Fruit fly (Drosophila melanogaster): Measurements from ENCODE around the gene Dpck.

The Dpck gene

dm6 chr3R:7091904-7092303 lies 9.9 kb downstream of the Dpck start (continued):
- TF ChIP-seq Antp (GFP tag; optimal IDR thresholded peaks at IDR 0.05) = no peak
- TF ChIP-seq trh (GFP tag; optimal IDR thresholded peaks at IDR 0.05) = no peak
- peak; percentile 70; the same call in 2 of the 3 replicates for TF ChIP-seq hb (GFP tag; IDR thresholded peaks at IDR 0.05; ENCODE audit: partially characterized antibody)
- TF ChIP-seq CG13287 (GFP tag; IDR thresholded peaks at IDR 0.05; ENCODE audit: partially characterized antibody) = peak; percentile 80
- no peak for TF ChIP-seq dan (GFP tag; IDR thresholded peaks at IDR 0.05)
- TF ChIP-seq Dip2 (GFP tag; IDR thresholded peaks at IDR 0.05) = no peak
- TF ChIP-seq dmrt99B (tag; optimal IDR thresholded peaks at IDR 0.05) = no peak
- TF ChIP-seq chm (GFP tag; IDR thresholded peaks at IDR 0.05) = peak; percentile 11; the same call in 1 of the 2 replicates

DNA sequence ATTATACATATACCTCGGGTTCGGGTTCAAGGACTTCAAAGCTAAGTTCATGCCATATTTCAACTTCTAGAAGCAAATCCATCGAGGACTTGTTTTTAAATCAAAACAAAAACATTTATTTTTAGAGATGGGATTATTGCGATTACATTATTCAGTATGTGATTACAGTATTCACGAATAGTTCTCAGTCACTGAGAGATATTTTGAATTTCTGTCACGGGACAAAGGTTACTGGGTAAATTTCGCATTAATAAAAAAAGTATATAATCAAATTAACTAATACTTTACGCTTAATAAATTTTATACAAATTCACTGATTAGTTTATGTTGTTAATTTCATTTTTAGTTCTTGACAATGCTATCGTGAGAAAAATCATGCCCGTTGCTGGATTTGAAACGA lies 11.6 kb downstream of the Dpck start:
- TF ChIP-seq hkb (optimal IDR thresholded peaks at IDR 0.05) (no peak), hkb (GFP tag; IDR thresholded peaks at IDR 0.05) (0 out of 2 replicates have a peak, but pooled peaks have one; percentile 14), CG12391 (tag; optimal IDR thresholded peaks at IDR 0.05) (peak; percentile 47), Gug (GFP tag; IDR thresholded peaks at IDR 0.05) (peak; percentile 22; the same call in 1 of the 4 replicates), CG15479 (GFP tag; optimal IDR thresholded peaks at IDR 0.05) (no peak), esg (GFP tag; conservative IDR thresholded peaks at IDR 0.05) (peak; percentile 25; the same call in 1 of the 2 replicates), vvl (GFP tag; IDR thresholded peaks at IDR 0.05) (0 out of 2 replicates have a peak, but pooled peaks have one; percentile 7), Atf6 (GFP tag; IDR thresholded peaks at IDR 0.05) (0 out of 2 replicates have a peak, but pooled peaks have one; percentile 20), Dref (GFP tag; IDR thresholded peaks at IDR 0.05) (peak; percentile 60), CG15514 (GFP tag; optimal IDR thresholded peaks at IDR 0.05) (peak; percentile 95), CG17829 (tag; optimal IDR thresholded peaks at IDR 0.05) (peak; percentile 12), chif (GFP tag; optimal IDR thresholded peaks at IDR 0.05) (no peak), BEAF-32 (GFP tag; optimal IDR thresholded peaks at IDR 0.05) (peak; percentile 52), sob (GFP tag; IDR thresholded peaks at IDR 0.05) (peak; percentile 63), CG1603 (tag; optimal IDR thresholded peaks at IDR 0.05) (no peak), Med (GFP tag) (peak; percentile 66), Max (GFP tag; optimal IDR thresholded peaks at IDR 0.05) (peak; percentile 24), trem (tag; optimal IDR thresholded peaks at IDR 0.05) (peak; percentile 27), CG10366 (GFP tag; IDR thresholded peaks at IDR 0.05) (peak; percentile 16; the same call in 1 of the 2 replicates), lilli (GFP tag; optimal IDR thresholded peaks at IDR 0.05) (peak; percentile 53), CG13287 (GFP tag; IDR thresholded peaks at IDR 0.05; ENCODE audit: partially characterized antibody) (peak; percentile 36; the same call in 1 of the 2 replicates), H15 (GFP tag; IDR thresholded peaks at IDR 0.05) (peak; percentile 50; the same call in 1 of the 3 replicates), p53 (GFP tag; optimal IDR thresholded peaks at IDR 0.05) (no peak), CG9609 (GFP tag; optimal IDR thresholded peaks at IDR 0.05) (no peak), Nf-YB (GFP tag; optimal IDR thresholded peaks at IDR 0.05) (no peak), dpn (GFP tag; optimal IDR thresholded peaks at IDR 0.05) (peak in 1 of 2 experiments; percentile 10), NFAT (GFP tag; IDR thresholded peaks at IDR 0.05) (peak; percentile 37; the same call in 1 of the 2 replicates), HmgZ (tag; optimal IDR thresholded peaks at IDR 0.05) (peak; percentile 14), CG32532 (GFP tag; IDR thresholded peaks at IDR 0.05) (peak; percentile 60), tgo (GFP tag; IDR thresholded peaks at IDR 0.05) (peak; percentile 23; the same call in 1 of the 3 replicates), CG10267 (tag; optimal IDR thresholded peaks at IDR 0.05) (peak; percentile 29), tio (GFP tag; optimal IDR thresholded peaks at IDR 0.05) (no peak), nom (GFP tag; optimal IDR thresholded peaks at IDR 0.05) (peak; percentile 23), Rfx (GFP tag; IDR thresholded peaks at IDR 0.05) (peak; percentile 43; the same call in 1 of the 2 replicates), caup (GFP tag; optimal IDR thresholded peaks at IDR 0.05; ENCODE audit: severe bottlenecking) (no peak), CG2712 (tag; optimal IDR thresholded peaks at IDR 0.05) (peak; percentile 44), CG7357 (GFP tag; IDR thresholded peaks at IDR 0.05) (no peak), CG3995 (GFP tag; optimal IDR thresholded peaks at IDR 0.05) (peak; percentile 96), nmo (GFP tag; optimal IDR thresholded peaks at IDR 0.05) (peak; percentile 32), CG11504 (tag; optimal IDR thresholded peaks at IDR 0.05) (peak; percentile 46), CG6254 (GFP tag; optimal IDR thresholded peaks at IDR 0.05) (peak; percentile 10)

Measured in whole organism, embryonic.